Fruit fly (Drosophila melanogaster): ENCODE data around the gene dmt.
A peak's percentile ranks its signal among the peaks of the same experiment; 100 is the strongest.

Gene dmt

dm6 chr3R:9677734-9678341 lies 33.1 kb upstream of the dmt start, which contains the start of gene p23 (continued):
- TF ChIP-seq CG10462 (GFP tag; optimal IDR thresholded peaks at IDR 0.05): no peak
- TF ChIP-seq tx (GFP tag; optimal IDR thresholded peaks at IDR 0.05): no peak
- TF ChIP-seq stc (GFP tag; IDR thresholded peaks at IDR 0.05): no peak
- peak; percentile 44 for TF ChIP-seq Dref (GFP tag; IDR thresholded peaks at IDR 0.05)
- no peak for TF ChIP-seq vnd (GFP tag; IDR thresholded peaks at IDR 0.05; ENCODE audit: partially characterized antibody)
- TF ChIP-seq nmo (GFP tag; optimal IDR thresholded peaks at IDR 0.05): peak; percentile 49
- TF ChIP-seq CG5180 (GFP tag; optimal IDR thresholded peaks at IDR 0.05): no peak
- no peak for TF ChIP-seq toy (GFP tag; IDR thresholded peaks at IDR 0.05)
- no peak for TF ChIP-seq CG2120 (GFP tag; optimal IDR thresholded peaks at IDR 0.05)
- no peak for TF ChIP-seq Sox102F (GFP tag; optimal IDR thresholded peaks at IDR 0.05)
- TF ChIP-seq CG8089 (GFP tag; optimal IDR thresholded peaks at IDR 0.05): no peak
- TF ChIP-seq Dp (GFP tag; optimal IDR thresholded peaks at IDR 0.05): peak; percentile 51
- TF ChIP-seq ATbp (GFP tag; optimal IDR thresholded peaks at IDR 0.05): no peak
- TF ChIP-seq dmrt11E (tag; optimal IDR thresholded peaks at IDR 0.05): no peak
- peak; percentile 66 for TF ChIP-seq CG12659 (GFP tag; optimal IDR thresholded peaks at IDR 0.05)
- no peak for TF ChIP-seq inv (GFP tag; IDR thresholded peaks at IDR 0.05; ENCODE audit: partially characterized antibody)
- TF ChIP-seq Rx (GFP tag; IDR thresholded peaks at IDR 0.05): no peak
- TF ChIP-seq lola (GFP tag; optimal IDR thresholded peaks at IDR 0.05): no peak
- no peak for TF ChIP-seq Six4 (GFP tag; optimal IDR thresholded peaks at IDR 0.05)
- peak; percentile 43; the same call in 1 of the 2 replicates for TF ChIP-seq Scr (GFP tag; IDR thresholded peaks at IDR 0.05; ENCODE audit: partially characterized antibody)
- TF ChIP-seq CG32772 (GFP tag; IDR thresholded peaks at IDR 0.05): no peak
- no peak for TF ChIP-seq CG18619 (GFP tag; optimal IDR thresholded peaks at IDR 0.05)
- TF ChIP-seq CG31388 (GFP tag; optimal IDR thresholded peaks at IDR 0.05): no peak
- TF ChIP-seq grn (GFP tag; optimal IDR thresholded peaks at IDR 0.05): no peak
- TF ChIP-seq Rfx (GFP tag; IDR thresholded peaks at IDR 0.05): peak; percentile 63
- TF ChIP-seq Pdp1 (GFP tag; optimal IDR thresholded peaks at IDR 0.05): peak in 1 of 2 experiments; percentile 86
- TF ChIP-seq sd (tag; optimal IDR thresholded peaks at IDR 0.05): peak; percentile 82
- no peak for TF ChIP-seq scrt (GFP tag; optimal IDR thresholded peaks at IDR 0.05)
- TF ChIP-seq CG10267 (tag; optimal IDR thresholded peaks at IDR 0.05): peak; percentile 45
- TF ChIP-seq ab (GFP tag; optimal IDR thresholded peaks at IDR 0.05): no peak
- no peak for TF ChIP-seq CG34376 (GFP tag; optimal IDR thresholded peaks at IDR 0.05)
- no peak for TF ChIP-seq otp (GFP tag; IDR thresholded peaks at IDR 0.05)
- TF ChIP-seq gcm (GFP tag; optimal IDR thresholded peaks at IDR 0.05): no peak
- 0 out of 2 replicates have a peak, but pooled peaks have one; percentile 27 for TF ChIP-seq unc-4 (GFP tag; IDR thresholded peaks at IDR 0.05; ENCODE audit: partially characterized antibody)
- peak; percentile 67; the same call in 2 of the 3 replicates for TF ChIP-seq knrl (GFP tag; IDR thresholded peaks at IDR 0.05; ENCODE audit: partially characterized antibody)
- TF ChIP-seq chm (GFP tag; IDR thresholded peaks at IDR 0.05): peak; percentile 44; the same call in 1 of the 2 replicates
- TF ChIP-seq Dbx (GFP tag; IDR thresholded peaks at IDR 0.05): peak; percentile 60; the same call in 2 of the 3 replicates
- TF ChIP-seq CG6254 (GFP tag; optimal IDR thresholded peaks at IDR 0.05): no peak
- TF ChIP-seq CG17186 (GFP tag; optimal IDR thresholded peaks at IDR 0.05): peak; percentile 33
- TF ChIP-seq eyg (GFP tag; optimal IDR thresholded peaks at IDR 0.05): no peak
- TF ChIP-seq vvl (GFP tag; IDR thresholded peaks at IDR 0.05): peak; percentile 59
- no peak for TF ChIP-seq CG15479 (GFP tag; optimal IDR thresholded peaks at IDR 0.05)
- TF ChIP-seq tna (GFP tag; IDR thresholded peaks at IDR 0.05; ENCODE audit: partially characterized antibody): peak; percentile 9; the same call in 1 of the 2 replicates
- peak; percentile 57 for TF ChIP-seq BEAF-32 (GFP tag; optimal IDR thresholded peaks at IDR 0.05)
- no peak for TF ChIP-seq sr (GFP tag; IDR thresholded peaks at IDR 0.05)
- TF ChIP-seq Doc2 (GFP tag; IDR thresholded peaks at IDR 0.05): no peak
- no peak for TF ChIP-seq Dip2 (GFP tag; IDR thresholded peaks at IDR 0.05)
- TF ChIP-seq Sry-δ (GFP tag; optimal IDR thresholded peaks at IDR 0.05): peak; percentile 58
- peak; percentile 81 for TF ChIP-seq CG4617 (GFP tag; optimal IDR thresholded peaks at IDR 0.05; ENCODE audit: borderline replicate concordance)
